Fruit fly (Drosophila melanogaster) whole organism, wandering third instar larva: Measurements from ENCODE around the gene Mbs.

Experiments used
- CG9705 ChIP-seq: fragments of 200-800 bp; sonication (Bioruptor generic); optimal IDR thresholded peaks from 2 replicates; lab custom pipeline; 2018; ENCODE audit warnings: missing biosample characterization, mild to moderate bottlenecking, missing genetic modification characterization
- Hnf4 ChIP-seq: fragments of 200-800 bp; sonication (Bioruptor generic); optimal IDR thresholded peaks from 2 replicates; lab custom pipeline; 2016; ENCODE audit warnings: missing biosample characterization, mild to moderate bottlenecking, missing genetic modification characterization
- Mio ChIP-seq: sonication (Bioruptor generic); optimal IDR thresholded peaks from 2 replicates; lab custom pipeline; 2016; ENCODE audit warnings: missing biosample characterization, missing genetic modification characterization
- Vsx2 ChIP-seq: fragments of 200-300, 225-300 bp; sonication (Bioruptor generic); optimal IDR thresholded peaks from 2 replicates; lab custom pipeline; 2018; ENCODE audit warnings: missing biosample characterization, missing genetic modification characterization; ENCODE audit not compliant: partially characterized antibody
- dmrt93B ChIP-seq: fragments of 200-800 bp; sonication (Bioruptor generic); optimal IDR thresholded peaks from 2 replicates; lab custom pipeline; 2018; ENCODE audit warnings: missing biosample characterization, mild to moderate bottlenecking, missing genetic modification characterization
- fru ChIP-seq: fragments of 200-800 bp; sonication (Bioruptor generic); optimal IDR thresholded peaks from 3 replicates; lab custom pipeline; 2016; ENCODE audit warnings: missing biosample characterization, mild to moderate bottlenecking, missing genetic modification characterization
- h ChIP-seq: fragments of 200-800 bp; sonication (Bioruptor generic); optimal IDR thresholded peaks from 3 replicates; lab custom pipeline; 2016; ENCODE audit warnings: missing biosample characterization, mild to moderate bottlenecking, missing genetic modification characterization
- sv ChIP-seq: fragments of 200-800 bp; sonication (Bioruptor generic); optimal IDR thresholded peaks from 3 replicates; lab custom pipeline; 2016; ENCODE audit warnings: missing biosample characterization, missing genetic modification characterization
- woc ChIP-seq: sonication (Bioruptor generic); optimal IDR thresholded peaks from 2 replicates; lab custom pipeline; 2016; ENCODE audit warnings: missing biosample characterization, mild to moderate bottlenecking, missing genetic modification characterization

DNA sequence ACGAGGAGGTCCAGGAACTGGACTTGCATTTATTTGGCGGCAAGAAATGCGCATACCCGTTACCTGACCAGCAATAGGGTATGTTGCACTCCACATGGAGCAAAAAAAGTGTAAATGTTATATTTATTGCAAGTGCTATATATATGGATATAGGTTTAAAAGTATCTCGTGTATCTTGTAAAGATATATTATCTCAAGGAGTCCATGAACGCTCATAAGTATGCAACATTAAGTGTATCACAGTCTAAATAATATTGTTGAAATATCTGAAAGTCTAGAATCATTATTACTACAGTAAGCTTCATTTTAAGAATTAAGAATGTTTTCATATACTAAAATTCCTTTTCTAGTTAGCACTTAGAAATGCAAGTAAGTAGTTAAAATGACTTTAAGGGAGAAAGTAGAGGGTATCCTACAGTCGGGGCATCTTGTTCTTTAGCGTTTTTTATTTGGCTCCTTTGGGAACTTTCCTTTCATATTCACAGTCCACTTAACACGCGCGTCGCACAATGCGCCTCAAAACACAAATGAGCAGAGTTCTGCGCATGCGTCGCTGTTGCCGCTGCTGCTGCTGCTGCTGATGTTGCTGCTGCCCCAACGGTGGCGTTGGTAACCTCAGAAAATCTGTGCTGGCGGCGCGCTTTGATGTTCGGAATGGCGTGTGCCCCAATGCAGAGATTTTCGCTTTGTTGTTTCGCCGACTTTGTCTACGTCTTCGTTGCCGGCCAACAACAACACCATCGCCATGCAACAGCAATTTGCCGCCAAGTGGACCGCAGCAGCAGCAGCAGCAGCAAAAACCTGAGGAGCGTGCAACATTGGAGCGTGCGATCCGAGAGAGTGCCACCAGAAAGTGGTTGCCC lies 32.4 kb upstream of the Mbs start:
- TF ChIP-seq fru (GFP tag; lab: Kevin White, UChicago) (peak; percentile 22), Hnf4 (no peak), sv (GFP tag; lab: Kevin White, UChicago) (no peak), dmrt93B (GFP tag; lab: Kevin White, UChicago) (peak; percentile 11), Mio (GFP tag; lab: Kevin White, UChicago) (no peak), h (GFP tag; lab: Kevin White, UChicago) (peak; percentile 12), CG9705 (GFP tag; lab: Kevin White, UChicago) (no peak), Vsx2 (GFP tag; lab: Kevin White, UChicago) (no peak), woc (peak; percentile 43)
